Worm (Caenorhabditis elegans): ENCODE data around the gene C25H3.1.

Gene C25H3.1

ce11 chrII:5680703-5681102 lies 18.2 kb upstream of the C25H3.1 start, which contains the start of gene flp-27:
Gene flp-27, plus strand, starts transcription at chrII:5681003.
- no peak for TF ChIP-seq nhr-43 (tag; optimal IDR thresholded peaks at IDR 0.05; ENCODE audit: poor library complexity, severe bottlenecking)
- TF ChIP-seq daf-12 (tag; optimal IDR thresholded peaks at IDR 0.05): no peak
- no peak for TF ChIP-seq elt-2 (tag; optimal IDR thresholded peaks at IDR 0.05)
- TF ChIP-seq zag-1 (tag; optimal IDR thresholded peaks at IDR 0.05): no peak
- no peak for TF ChIP-seq pha-4 (tag; optimal IDR thresholded peaks at IDR 0.05)
- no peak for TF ChIP-seq unc-39 (tag; optimal IDR thresholded peaks at IDR 0.05)
- no peak for TF ChIP-seq skn-1 (tag; optimal IDR thresholded peaks at IDR 0.05)
- no peak for TF ChIP-seq snpc-4 (tag; optimal IDR thresholded peaks at IDR 0.05)
- TF ChIP-seq unc-62 (GFP tag; optimal IDR thresholded peaks at IDR 0.05): no peak
- no peak for TF ChIP-seq ztf-11 (tag; optimal IDR thresholded peaks at IDR 0.05)
- TF ChIP-seq lin-15B (tag; optimal IDR thresholded peaks at IDR 0.05): no peak
- TF ChIP-seq ZK546.5 (tag; optimal IDR thresholded peaks at IDR 0.05): no peak
- TF ChIP-seq nhr-12 (tag; optimal IDR thresholded peaks at IDR 0.05): no peak
- no peak for TF ChIP-seq nhr-77 (tag; optimal IDR thresholded peaks at IDR 0.05)
- TF ChIP-seq pqm-1 (tag; optimal IDR thresholded peaks at IDR 0.05): no peak
- TF ChIP-seq nhr-11 (tag; optimal IDR thresholded peaks at IDR 0.05): no peak

- no peak for TF ChIP-seq ZK546.5 (tag; optimal IDR thresholded peaks at IDR 0.05)
- TF ChIP-seq pha-4 (tag; optimal IDR thresholded peaks at IDR 0.05): peak; percentile 42
- TF ChIP-seq ama-1 (optimal IDR thresholded peaks at IDR 0.05): peak; percentile 52
- TF ChIP-seq lsy-12 (tag; optimal IDR thresholded peaks at IDR 0.05): peak; percentile 4
- TF ChIP-seq skn-1 (tag; optimal IDR thresholded peaks at IDR 0.05): no peak
- TF ChIP-seq elt-2 (tag; optimal IDR thresholded peaks at IDR 0.05): peak; percentile 70
- TF ChIP-seq pqm-1 (tag; optimal IDR thresholded peaks at IDR 0.05): peak; percentile 26
- TF ChIP-seq nfya-1 (tag; optimal IDR thresholded peaks at IDR 0.05; ENCODE audit: insufficient read depth): peak; percentile 67
- TF ChIP-seq snpc-4 (tag; optimal IDR thresholded peaks at IDR 0.05): peak; percentile 29
- no peak for TF ChIP-seq ztf-4 (tag; optimal IDR thresholded peaks at IDR 0.05)
- peak; percentile 53 for TF ChIP-seq lin-15B (tag; optimal IDR thresholded peaks at IDR 0.05)
These were observed 9.9 kb upstream of the C25H3.1 start, which contains the start of gene C25H3.11 for ce11 chrII:5688959-5689358. Gene C25H3.11, minus strand, starts transcription at chrII:5689040.

ce11 chrII:5691216-5691771 lies 7.6 kb upstream of the C25H3.1 start, which contains the start of the genes ndub-5 and eif-2D:
Gene ndub-5, minus strand, starts transcription at chrII:5691353.
Gene eif-2D, plus strand, starts transcription at chrII:5691721.
- TF ChIP-seq lsy-12 (tag; optimal IDR thresholded peaks at IDR 0.05) (no peak), snpc-4 (tag; optimal IDR thresholded peaks at IDR 0.05) (peak; percentile 18), pha-4 (tag; optimal IDR thresholded peaks at IDR 0.05) (peak; percentile 26), nfya-1 (tag; optimal IDR thresholded peaks at IDR 0.05; ENCODE audit: insufficient read depth) (peak; percentile 42), hmg-11 (tag; optimal IDR thresholded peaks at IDR 0.05) (peak; percentile 6), elt-2 (tag; optimal IDR thresholded peaks at IDR 0.05) (peak; percentile 15), fos-1 (tag; optimal IDR thresholded peaks at IDR 0.05) (no peak)

ce11 chrII:5693893-5694292 lies 5.0 kb upstream of the C25H3.1 start, which contains the start of gene C25H3.3:
Gene C25H3.3, plus strand, starts transcription at chrII:5694193.
- TF ChIP-seq mdl-1 (tag; optimal IDR thresholded peaks at IDR 0.05) (no peak), pqm-1 (tag; optimal IDR thresholded peaks at IDR 0.05) (no peak), ztf-4 (tag; optimal IDR thresholded peaks at IDR 0.05) (no peak), unc-39 (tag; optimal IDR thresholded peaks at IDR 0.05) (no peak), pha-4 (tag; optimal IDR thresholded peaks at IDR 0.05) (no peak), mml-1 (tag; optimal IDR thresholded peaks at IDR 0.05) (no peak), jun-1 (tag; optimal IDR thresholded peaks at IDR 0.05) (no peak), nhr-23 (tag; optimal IDR thresholded peaks at IDR 0.05) (no peak), eor-1 (tag; optimal IDR thresholded peaks at IDR 0.05) (no peak), zag-1 (tag; optimal IDR thresholded peaks at IDR 0.05) (no peak), ztf-11 (tag; optimal IDR thresholded peaks at IDR 0.05) (no peak), aly-2 (tag; optimal IDR thresholded peaks at IDR 0.05) (no peak), fkh-2 (tag; optimal IDR thresholded peaks at IDR 0.05) (no peak), unc-62 (GFP tag; optimal IDR thresholded peaks at IDR 0.05) (no peak), R02D3.7 (tag; optimal IDR thresholded peaks at IDR 0.05) (no peak), nfya-1 (tag; optimal IDR thresholded peaks at IDR 0.05; ENCODE audit: insufficient read depth) (no peak), daf-12 (tag; optimal IDR thresholded peaks at IDR 0.05) (no peak)

ce11 chrII:5694798-5695197 lies 4.1 kb upstream of the C25H3.1 start, which contains the start of gene C25H3.14:
Gene C25H3.14, plus strand, starts transcription at chrII:5695098.
- TF ChIP-seq skn-1 (tag; optimal IDR thresholded peaks at IDR 0.05) (no peak), fkh-2 (tag; optimal IDR thresholded peaks at IDR 0.05) (no peak), ceh-82 (tag; optimal IDR thresholded peaks at IDR 0.05) (no peak), nhr-77 (tag; optimal IDR thresholded peaks at IDR 0.05) (no peak), ztf-11 (tag; optimal IDR thresholded peaks at IDR 0.05) (no peak), nhr-12 (tag; optimal IDR thresholded peaks at IDR 0.05) (no peak), lin-39 (tag; optimal IDR thresholded peaks at IDR 0.05) (no peak), aly-2 (tag; optimal IDR thresholded peaks at IDR 0.05) (no peak), nhr-43 (tag; optimal IDR thresholded peaks at IDR 0.05; ENCODE audit: poor library complexity, severe bottlenecking) (no peak), nhr-11 (tag; optimal IDR thresholded peaks at IDR 0.05) (no peak), mdl-1 (tag; optimal IDR thresholded peaks at IDR 0.05) (no peak), fos-1 (tag; optimal IDR thresholded peaks at IDR 0.05) (no peak), daf-12 (tag; optimal IDR thresholded peaks at IDR 0.05) (no peak), eor-1 (tag; optimal IDR thresholded peaks at IDR 0.05) (no peak)
